Fruit fly (Drosophila melanogaster): ENCODE data around the gene Osi7.

The Osi7 gene

dm6 chr3R:6234189-6234758 is 14.5 kb upstream of the Osi7 start, which contains the start of gene Osi6:
Gene Osi6, plus strand, starts transcription at chr3R:6234708.
- no peak for TF ChIP-seq noc (tag; optimal IDR thresholded peaks at IDR 0.05)

- no peak for TF ChIP-seq noc (tag; optimal IDR thresholded peaks at IDR 0.05)
These were observed 9.8 kb upstream of the Osi7 start for dm6 chr3R:6238977-6239376.

- TF ChIP-seq noc (tag; optimal IDR thresholded peaks at IDR 0.05) = no peak
These were observed 8.5 kb upstream of the Osi7 start for dm6 chr3R:6240263-6240662.

dm6 chr3R:6241289-6241688 is 7.5 kb upstream of the Osi7 start:
- TF ChIP-seq noc (tag; optimal IDR thresholded peaks at IDR 0.05) = no peak

dm6 chr3R:6244035-6244434 is 4.8 kb upstream of the Osi7 start:
- TF ChIP-seq noc (tag; optimal IDR thresholded peaks at IDR 0.05) = no peak

dm6 chr3R:6244986-6245385 is 3.8 kb upstream of the Osi7 start:
- no peak for TF ChIP-seq noc (tag; optimal IDR thresholded peaks at IDR 0.05)

dm6 chr3R:6252809-6253208 is 4.0 kb downstream of the Osi7 start:
- TF ChIP-seq noc (tag; optimal IDR thresholded peaks at IDR 0.05) = no peak

dm6 chr3R:6254438-6254837 is 5.6 kb downstream of the Osi7 start:
- no peak for TF ChIP-seq noc (tag; optimal IDR thresholded peaks at IDR 0.05)

- TF ChIP-seq noc (tag; optimal IDR thresholded peaks at IDR 0.05) = no peak
These were observed 6.1 kb downstream of the Osi7 start, which contains the start of gene Osi8 for dm6 chr3R:6254875-6255274. Gene Osi8, plus strand, starts transcription at chr3R:6255175.

- TF ChIP-seq noc (tag; optimal IDR thresholded peaks at IDR 0.05) = no peak
These were observed 11.0 kb downstream of the Osi7 start, which contains the start of gene Osi9 for dm6 chr3R:6259837-6260236. Gene Osi9, plus strand, starts transcription at chr3R:6260211.

- TF ChIP-seq noc (tag; optimal IDR thresholded peaks at IDR 0.05) = no peak
These were observed 14.9 kb downstream of the Osi7 start, which contains the start of gene Osi10a for dm6 chr3R:6263658-6264057. Gene Osi10a, plus strand, starts transcription at chr3R:6263958.

dm6 chr3R:6265890-6266289 is 17.1 kb downstream of the Osi7 start, which contains the start of gene Osi10b:
Gene Osi10b, plus strand, starts transcription at chr3R:6266190.
- no peak for TF ChIP-seq noc (tag; optimal IDR thresholded peaks at IDR 0.05)

- no peak for TF ChIP-seq noc (tag; optimal IDR thresholded peaks at IDR 0.05)
These were observed 19.9 kb downstream of the Osi7 start, which contains the start of gene Osi11 for dm6 chr3R:6268657-6269056. Gene Osi11, minus strand, starts transcription at chr3R:6268757.

- no peak for TF ChIP-seq noc (tag; optimal IDR thresholded peaks at IDR 0.05)
These were observed 21.2 kb downstream of the Osi7 start for dm6 chr3R:6269986-6270385.

- TF ChIP-seq noc (tag; optimal IDR thresholded peaks at IDR 0.05) = no peak
These were observed 29.4 kb downstream of the Osi7 start, which contains the start of gene Osi12 for dm6 chr3R:6278231-6278630. Gene Osi12, plus strand, starts transcription at chr3R:6278531.

- no peak for TF ChIP-seq noc (tag; optimal IDR thresholded peaks at IDR 0.05)
These were observed 36.3 kb downstream of the Osi7 start, which contains the start of gene CG15597 for dm6 chr3R:6285100-6285499. Gene CG15597, minus strand, starts transcription at chr3R:6285200.

- no peak for TF ChIP-seq noc (tag; optimal IDR thresholded peaks at IDR 0.05)
These were observed 38.6 kb downstream of the Osi7 start, which contains the start of gene CG15594 for dm6 chr3R:6287433-6287832. Gene CG15594, plus strand, starts transcription at chr3R:6287733.

dm6 chr3R:6290289-6290688 is 41.5 kb downstream of the Osi7 start:
- TF ChIP-seq noc (tag; optimal IDR thresholded peaks at IDR 0.05) = no peak

Measured in whole organism, larva.